Worm (Caenorhabditis elegans) whole organism, L2 larva: ENCODE measurements around the gene F29B9.12.

Source experiments
- F13H6.1 ChIP-seq: sonication (generic microtip); optimal IDR thresholded peaks from 2 replicates; lab custom pipeline; 2016; ENCODE audit warnings: missing genetic modification characterization, missing compliant biosample characterization
- ama-1 ChIP-seq: fragments of 150-350 bp; optimal IDR thresholded peaks from 2 replicates; lab custom pipeline; 2018; ENCODE audit warnings: inconsistent platforms
- egl-27 ChIP-seq: sonication (generic microtip); optimal IDR thresholded peaks from 3 replicates; lab custom pipeline; 2017; ENCODE audit warnings: missing biosample characterization, missing genetic modification reagents, missing genetic modification characterization
- lin-39 ChIP-seq: fragments of 150-350 bp; optimal IDR thresholded peaks from 2 replicates; lab custom pipeline; 2014; ENCODE audit warnings: missing biosample characterization, missing genetic modification reagents, missing genetic modification characterization
- mab-5 ChIP-seq: fragments of 150-350 bp; optimal IDR thresholded peaks from 2 replicates; lab custom pipeline; 2014; ENCODE audit warnings: missing biosample characterization, missing genetic modification characterization
- mdl-1 ChIP-seq, 2 experiments: fragments of 150-350 bp in 1 of 2; sonication (generic microtip) in 1 of 2; optimal IDR thresholded peaks; 2 replicates each; lab custom pipeline; 2017; ENCODE audit warnings: missing biosample characterization in 2 of 2, missing genetic modification characterization in 2 of 2
- nhr-11 ChIP-seq: fragments of 150-350 bp; optimal IDR thresholded peaks from 2 replicates; lab custom pipeline; 2014; ENCODE audit warnings: missing biosample characterization, missing genetic modification characterization
- nhr-6 ChIP-seq: fragments of 150-350 bp; optimal IDR thresholded peaks from 2 replicates; lab custom pipeline; 2014; ENCODE audit warnings: missing biosample characterization, missing genetic modification characterization
- snpc-4 ChIP-seq: fragments of 150-350 bp; optimal IDR thresholded peaks from 2 replicates; lab custom pipeline; 2014; ENCODE audit warnings: missing biosample characterization, missing genetic modification characterization
- unc-62 ChIP-seq: fragments of 150-350 bp; optimal IDR thresholded peaks from 2 replicates; lab custom pipeline; 2014; ENCODE audit warnings: missing biosample characterization, missing genetic modification reagents, missing genetic modification characterization
- zag-1 ChIP-seq: fragments of 150-350 bp; optimal IDR thresholded peaks from 2 replicates; lab custom pipeline; 2014; ENCODE audit warnings: missing biosample characterization, missing genetic modification characterization

DNA sequence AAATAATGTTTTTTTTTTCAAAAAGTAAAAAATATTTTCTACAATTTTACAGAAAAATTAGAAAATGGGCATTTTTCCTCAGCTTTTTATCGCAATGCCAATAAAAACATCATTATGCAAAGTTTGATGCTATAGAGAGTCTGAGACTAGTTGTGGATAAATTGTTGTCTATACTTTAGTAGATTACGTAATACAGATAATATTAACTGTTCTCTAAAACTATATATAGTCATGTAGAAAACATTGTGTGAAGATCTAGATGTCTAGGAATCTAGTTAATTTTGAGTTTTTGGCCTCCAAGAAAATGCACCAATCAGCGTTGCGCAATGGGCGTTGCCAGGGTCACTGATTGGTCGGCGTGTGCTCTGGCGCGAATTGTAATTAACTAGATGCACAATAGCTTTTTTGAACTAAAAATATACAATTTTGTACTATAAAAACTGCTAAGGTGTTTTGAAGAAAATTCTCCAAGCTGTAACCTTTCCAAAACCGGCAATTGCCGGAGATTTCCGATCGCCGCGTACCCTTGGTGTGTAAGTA lies 17.0 kb downstream of the F29B9.12 start:
- TF ChIP-seq nhr-6 (no peak), lin-39 (tag; lab: Kevin White, UChicago) (no peak), F13H6.1 (tag; lab: Kevin White, UChicago) (no peak), unc-62 (GFP tag; lab: Kevin White, UChicago) (no peak), mdl-1 (tag; optimal IDR thresholded peaks at IDR 0.05; lab: Kevin White, UChicago) (no peak), zag-1 (tag; lab: Kevin White, UChicago) (no peak), nhr-11 (tag; lab: Kevin White, UChicago) (no peak), snpc-4 (tag; lab: Kevin White, UChicago) (no peak), mab-5 (no peak), egl-27 (tag; lab: Kevin White, UChicago) (no peak), ama-1 (lab: Kevin White, UChicago) (no peak)
